Worm (Caenorhabditis elegans) whole organism, L4/young adult: ENCODE results near the gene Y37E11B.5.

Experiments
- W03F9.2 ChIP-seq: fragments of 150-350 bp; optimal IDR thresholded peaks from 2 replicates; lab custom pipeline; 2014; ENCODE audit warnings: missing biosample characterization, missing genetic modification characterization
- dao-5 ChIP-seq: sonication (generic microtip); optimal IDR thresholded peaks from 2 replicates; lab custom pipeline; 2016; ENCODE audit warnings: missing genotype, missing genetic modification characterization, moderate library complexity, missing compliant biosample characterization
- him-1 ChIP-seq: sonication (generic microtip); optimal IDR thresholded peaks from 2 replicates; lab custom pipeline; 2016; ENCODE audit warnings: missing genotype, missing genetic modification reagents, missing genetic modification characterization, missing compliant biosample characterization

Gene Y37E11B.5

ce11 chrIV:3598452-3598851, at the start of gene Y37E11B.5:
Y37E11B.5 (minus strand) TSS chrIV:3598552.
- TF ChIP-seq W03F9.2 (tag; lab: Kevin White, UChicago): no peak
- no peak for TF ChIP-seq him-1 (tag; lab: Kevin White, UChicago)
- TF ChIP-seq dao-5 (tag; lab: Kevin White, UChicago): no peak

- TF ChIP-seq W03F9.2 (tag; lab: Kevin White, UChicago) (no peak), dao-5 (tag; lab: Kevin White, UChicago) (no peak), him-1 (tag; lab: Kevin White, UChicago) (no peak)
Observed at ce11 chrIV:3647551-3647950, 49.2 kb upstream of the Y37E11B.5 start.

DNA sequence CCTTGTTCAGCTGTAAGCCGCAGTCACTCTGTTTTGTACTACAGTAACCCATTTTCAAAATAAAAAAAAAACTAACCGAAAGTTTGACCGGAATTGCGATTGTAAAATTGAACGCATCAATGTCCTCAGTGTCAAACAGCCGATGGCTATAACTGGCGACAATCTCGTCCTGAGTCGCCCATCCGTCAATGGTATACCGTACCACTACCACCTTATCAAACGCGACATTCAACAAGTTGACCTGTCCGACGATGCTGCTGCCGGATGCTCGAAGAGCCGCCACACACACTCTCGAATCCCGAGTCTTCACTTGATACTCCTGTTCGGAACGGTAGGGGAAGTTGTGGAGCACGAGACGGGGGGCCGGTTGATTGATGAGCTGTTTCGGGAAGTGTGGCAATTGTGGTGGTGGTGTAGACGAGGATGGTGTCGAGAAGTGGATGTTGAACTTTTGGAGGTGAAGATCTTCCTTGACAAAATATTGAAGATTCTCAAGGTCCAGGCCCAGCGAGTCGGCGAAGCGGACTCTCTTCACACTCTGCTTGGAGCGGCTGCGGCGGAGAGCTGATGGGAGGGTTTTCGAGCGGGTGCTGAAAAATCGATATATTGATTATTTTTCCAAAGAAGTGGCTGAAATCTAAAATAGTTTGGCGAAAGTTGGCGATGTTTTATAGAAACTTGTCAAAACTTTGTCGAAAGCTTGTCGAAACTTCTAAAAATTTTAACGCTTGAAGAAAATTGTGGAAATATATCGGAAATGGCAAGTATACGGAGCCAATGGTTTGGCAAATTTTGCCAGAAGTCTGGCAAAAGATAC, 48.2 kb upstream of the Y37E11B.5 start:
- no peak for TF ChIP-seq W03F9.2 (tag; lab: Kevin White, UChicago)
- TF ChIP-seq dao-5 (tag; lab: Kevin White, UChicago): no peak

DNA sequence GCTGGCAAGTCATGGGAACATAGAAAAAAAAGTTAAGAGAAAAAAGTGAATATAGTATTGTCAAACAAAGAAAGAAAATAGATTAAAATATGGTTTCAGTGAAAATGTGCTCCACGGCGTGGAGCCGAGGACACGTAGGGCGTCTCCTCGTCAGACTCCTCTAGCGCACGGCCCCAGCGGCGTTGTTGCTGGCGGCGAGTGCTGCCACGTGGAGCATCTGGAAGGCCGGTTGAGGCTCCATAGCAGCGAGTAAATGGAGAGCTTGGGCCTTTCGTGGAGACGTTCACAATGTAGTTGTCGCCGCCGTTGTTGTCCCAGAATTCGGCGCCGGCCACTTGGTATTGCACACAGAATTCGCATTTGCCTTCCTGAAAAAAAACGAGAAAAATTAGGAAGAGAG, 47.1 kb upstream of the Y37E11B.5 start:
- TF ChIP-seq him-1 (tag; lab: Kevin White, UChicago) (no peak), W03F9.2 (tag; lab: Kevin White, UChicago) (no peak), dao-5 (tag; lab: Kevin White, UChicago) (no peak)

DNA sequence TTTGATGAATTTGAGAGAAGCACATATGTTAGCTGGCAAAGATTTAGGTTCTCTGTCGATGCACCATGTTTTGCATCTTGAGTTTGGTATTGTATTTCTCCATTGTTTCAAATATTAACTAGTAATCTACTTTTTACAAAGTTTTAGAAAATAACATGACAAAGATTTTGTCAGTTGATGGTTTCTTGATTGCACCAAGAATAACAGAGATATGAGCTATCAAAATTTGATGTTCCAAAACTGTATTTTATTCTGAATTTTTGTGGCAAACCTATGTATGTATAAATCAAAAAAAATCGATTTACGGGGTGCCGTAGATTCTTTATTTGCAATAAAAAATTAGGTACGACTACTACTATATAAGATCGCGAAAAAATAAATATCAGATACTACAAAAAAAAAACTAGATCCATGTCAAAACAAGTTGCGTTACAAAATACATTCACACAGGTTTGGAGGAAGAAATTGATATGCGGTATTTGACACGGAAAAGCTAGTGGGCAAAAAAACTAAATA, 46.6 kb upstream of the Y37E11B.5 start:
- no peak for TF ChIP-seq him-1 (tag; lab: Kevin White, UChicago)
- no peak for TF ChIP-seq W03F9.2 (tag; lab: Kevin White, UChicago)
- no peak for TF ChIP-seq dao-5 (tag; lab: Kevin White, UChicago)

ce11 chrIV:3642189-3642588, 43.8 kb upstream of the Y37E11B.5 start, which contains the start of gene CC8.3:
CC8.3 (minus strand) TSS chrIV:3642289.
- no peak for TF ChIP-seq W03F9.2 (tag; lab: Kevin White, UChicago)
- TF ChIP-seq him-1 (tag; lab: Kevin White, UChicago): no peak
- TF ChIP-seq dao-5 (tag; lab: Kevin White, UChicago): no peak

DNA sequence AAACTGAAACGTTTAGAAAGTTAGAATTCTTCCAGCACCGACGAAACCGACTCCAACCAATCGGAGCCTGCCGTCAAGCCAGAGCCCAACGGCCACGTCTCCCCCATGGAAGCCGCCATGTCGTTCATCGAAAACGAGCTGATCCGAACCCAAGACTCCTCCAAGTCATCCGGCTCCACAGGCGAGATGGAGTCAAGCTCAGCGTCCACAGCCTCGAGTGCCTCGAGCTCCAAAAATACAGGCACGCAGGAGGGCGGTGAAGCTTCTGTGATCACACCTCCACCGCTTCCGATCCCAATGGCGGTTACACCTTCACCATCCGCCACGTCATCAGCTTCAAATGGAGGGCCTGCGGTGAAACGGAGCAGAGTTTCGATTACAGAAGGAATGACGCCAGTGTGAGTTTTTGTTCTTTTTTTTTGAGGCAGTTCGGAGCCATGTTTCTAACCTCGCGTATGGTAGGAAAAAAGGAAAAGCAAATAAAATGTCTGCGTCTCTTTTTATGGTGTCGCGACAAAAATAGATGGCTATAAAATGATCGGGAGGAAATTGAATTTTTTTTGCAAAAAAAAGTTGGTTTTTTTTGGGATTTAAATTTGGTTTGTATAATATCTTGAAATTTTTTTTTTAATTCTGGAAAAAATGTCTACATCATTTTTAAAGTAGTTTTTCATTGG, 40.0 kb upstream of the Y37E11B.5 start:
- TF ChIP-seq W03F9.2 (tag; lab: Kevin White, UChicago) (no peak), dao-5 (tag; lab: Kevin White, UChicago) (no peak), him-1 (tag; lab: Kevin White, UChicago) (no peak)

ce11 chrIV:3636528-3637129, 38.3 kb upstream of the Y37E11B.5 start, which contains the start of gene madf-9:
madf-9 (plus strand) TSS chrIV:3637079.
- TF ChIP-seq dao-5 (tag; lab: Kevin White, UChicago) (peak; percentile 70), W03F9.2 (tag; lab: Kevin White, UChicago) (no peak), him-1 (tag; lab: Kevin White, UChicago) (peak; percentile 18)

ce11 chrIV:3633254-3633653, 34.9 kb upstream of the Y37E11B.5 start, which contains the start of gene ZC416.2:
ZC416.2 (plus strand) TSS chrIV:3633619.
- TF ChIP-seq him-1 (tag; lab: Kevin White, UChicago) (no peak), dao-5 (tag; lab: Kevin White, UChicago) (no peak), W03F9.2 (tag; lab: Kevin White, UChicago) (no peak)

DNA sequence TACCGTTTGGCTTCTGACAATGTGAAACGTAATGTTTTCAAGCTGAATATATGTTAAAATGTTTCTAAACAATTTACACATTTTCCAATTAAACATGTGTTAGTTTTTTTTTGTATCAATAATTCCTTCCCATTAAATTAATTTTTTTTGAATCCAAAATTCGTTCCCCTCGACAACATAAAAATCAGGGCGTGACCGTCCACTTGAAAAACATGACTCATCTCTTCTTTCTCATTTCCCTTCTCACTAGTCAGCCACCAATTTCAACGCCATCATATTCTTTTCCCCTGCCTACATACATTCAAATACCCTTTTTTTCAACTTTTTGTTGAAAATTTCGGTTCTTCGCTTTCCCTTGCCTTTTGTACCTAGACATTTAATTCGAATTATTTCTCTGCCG, 34.1 kb upstream of the Y37E11B.5 start:
- TF ChIP-seq W03F9.2 (tag; lab: Kevin White, UChicago): no peak

DNA sequence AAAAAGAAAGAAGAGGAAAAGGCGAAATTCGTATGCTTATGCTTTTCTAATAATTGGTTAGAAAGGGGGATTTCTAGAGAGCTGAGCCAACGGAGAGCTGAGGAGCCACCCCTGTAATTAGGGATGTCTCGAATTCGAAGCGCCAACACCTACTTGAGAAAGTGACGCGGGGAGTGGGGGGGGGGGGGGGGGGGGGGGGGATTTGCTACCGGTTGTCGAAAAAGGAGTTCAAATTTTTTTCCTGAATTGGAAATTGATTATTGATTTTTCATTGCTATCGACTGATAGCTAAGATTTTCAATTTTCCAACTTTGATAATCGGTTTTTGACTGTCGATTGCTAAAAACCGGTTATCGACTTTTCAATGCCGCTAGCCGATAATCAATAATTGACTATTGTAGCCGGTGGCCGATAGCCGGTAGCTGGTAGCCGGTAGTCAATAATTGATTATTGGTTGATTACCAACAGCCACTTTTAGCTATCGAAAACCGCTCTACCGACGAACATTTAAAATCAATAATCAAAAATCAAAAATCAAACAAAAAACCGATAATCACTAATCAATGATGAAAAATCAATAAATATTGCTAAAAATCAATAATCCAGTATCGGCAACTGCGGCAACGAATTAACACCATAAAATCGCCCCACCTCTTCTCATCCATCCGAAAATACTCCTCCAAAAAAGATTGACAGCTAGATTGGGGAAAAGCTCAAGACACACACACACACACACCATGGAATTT, 30.7 kb upstream of the Y37E11B.5 start:
- TF ChIP-seq W03F9.2 (tag; lab: Kevin White, UChicago): no peak
- TF ChIP-seq him-1 (tag; lab: Kevin White, UChicago): no peak
- TF ChIP-seq dao-5 (tag; lab: Kevin White, UChicago): no peak

ce11 chrIV:3626447-3626846, 28.1 kb upstream of the Y37E11B.5 start:
- TF ChIP-seq W03F9.2 (tag; lab: Kevin White, UChicago) (no peak), dao-5 (tag; lab: Kevin White, UChicago) (no peak), him-1 (tag; lab: Kevin White, UChicago) (no peak)
